Fruit fly (Drosophila melanogaster) whole organism, embryonic: ENCODE data around the gene CG13408.

Experiments
- Abd-B ChIP-seq: fragments of 200-800 bp; sonication (Bioruptor generic); optimal IDR thresholded peaks from 2 replicates; lab custom pipeline; 2018; ENCODE audit warnings: missing biosample characterization, mild to moderate bottlenecking, missing genetic modification characterization, moderate library complexity
- Ada2b ChIP-seq: fragments of 200-800 bp; sonication (Bioruptor generic); IDR thresholded peaks from 2 replicates; pipeline ENCODE4 v1.3.6; 2022; ENCODE audit warnings: missing biosample characterization, missing genetic modification characterization
- Aef1 ChIP-seq: fragments of 200-800 bp; sonication (Bioruptor generic); IDR thresholded peaks from 3 replicates; pipeline ENCODE4 v1.3.6; 2022; ENCODE audit warnings: missing biosample characterization, missing genetic modification characterization
- B-H2 ChIP-seq: fragments of 200-800 bp; sonication (Bioruptor generic); optimal IDR thresholded peaks from 2 replicates; lab custom pipeline; 2018; ENCODE audit warnings: missing biosample characterization, mild to moderate bottlenecking, missing genetic modification characterization
- BEAF-32 ChIP-seq: fragments of 200-800 bp; sonication (Bioruptor generic); optimal IDR thresholded peaks from 3 replicates; lab custom pipeline; 2017; ENCODE audit warnings: missing biosample characterization, missing genetic modification characterization, mild to moderate bottlenecking, moderate library complexity, missing genetic modification reagents
- CG10366 ChIP-seq: fragments of 200-800 bp; sonication (Bioruptor generic); IDR thresholded peaks from 2 replicates; pipeline ENCODE4 v1.3.6; 2022; ENCODE audit warnings: missing biosample characterization, missing genetic modification characterization
- CG10462 ChIP-seq: fragments of 200-800 bp; sonication (Bioruptor generic); optimal IDR thresholded peaks from 2 replicates; lab custom pipeline; 2016; ENCODE audit warnings: missing biosample characterization, missing genetic modification characterization
- CG10543 ChIP-seq: fragments of 200-800 bp; sonication (Bioruptor generic); optimal IDR thresholded peaks from 3 replicates; lab custom pipeline; 2017; ENCODE audit warnings: missing biosample characterization, mild to moderate bottlenecking, missing genetic modification characterization, moderate library complexity
- CG11085 ChIP-seq: fragments of 200-800 bp; sonication (Bioruptor generic); IDR thresholded peaks from 2 replicates; pipeline ENCODE4 v1.3.6; 2022; ENCODE audit warnings: missing biosample characterization, missing genetic modification characterization
- CG11504 ChIP-seq: fragments of 200-800 bp; sonication (Bioruptor generic); optimal IDR thresholded peaks from 3 replicates; lab custom pipeline; 2019; ENCODE audit warnings: missing biosample characterization, mild to moderate bottlenecking, missing genetic modification characterization, moderate library complexity
- CG11695 ChIP-seq: fragments of 200-800 bp; sonication (Bioruptor generic); IDR thresholded peaks from 3 replicates; pipeline ENCODE4 v1.3.6; 2022; ENCODE audit warnings: missing biosample characterization, missing genetic modification characterization
- CG13424 ChIP-seq: fragments of 200-800 bp; sonication (Bioruptor generic); optimal IDR thresholded peaks from 2 replicates; lab custom pipeline; 2019; ENCODE audit warnings: missing biosample characterization, mild to moderate bottlenecking, missing genetic modification characterization, moderate library complexity
- CG17385 ChIP-seq: fragments of 200-800 bp; sonication (Bioruptor generic); optimal IDR thresholded peaks from 3 replicates; lab custom pipeline; 2018; ENCODE audit warnings: missing biosample characterization, mild to moderate bottlenecking, missing genetic modification characterization
- CG2202 ChIP-seq: fragments of 200-800 bp; sonication (Bioruptor generic); optimal IDR thresholded peaks from 2 replicates; lab custom pipeline; 2018; ENCODE audit warnings: missing biosample characterization, mild to moderate bottlenecking, missing genetic modification characterization
- CG30403 ChIP-seq: fragments of 200-800 bp; sonication (Bioruptor generic); optimal IDR thresholded peaks from 3 replicates; lab custom pipeline; 2016; ENCODE audit warnings: missing biosample characterization, missing genetic modification characterization
- CG3838 ChIP-seq: fragments of 200-800 bp; sonication (Bioruptor generic); optimal IDR thresholded peaks from 3 replicates; lab custom pipeline; 2016; ENCODE audit warnings: missing biosample characterization, missing genetic modification characterization
- CG6689 ChIP-seq: fragments of 200-800 bp; sonication (Bioruptor generic); IDR thresholded peaks from 2 replicates; pipeline ENCODE4 v1.3.6; 2022; ENCODE audit warnings: missing biosample characterization, missing genetic modification characterization
- CG7839 ChIP-seq: fragments of 200-800 bp; sonication (Bioruptor generic); optimal IDR thresholded peaks from 3 replicates; lab custom pipeline; 2018; ENCODE audit warnings: missing biosample characterization, mild to moderate bottlenecking, missing genetic modification characterization, moderate library complexity
- CG8281 ChIP-seq: fragments of 200-800 bp; sonication (Bioruptor generic); optimal IDR thresholded peaks from 2 replicates; lab custom pipeline; 2018; ENCODE audit warnings: missing biosample characterization, mild to moderate bottlenecking, missing genetic modification characterization, moderate library complexity
- CG9932 ChIP-seq: fragments of 200-800 bp; sonication (Bioruptor generic); IDR thresholded peaks from 2 replicates; pipeline ENCODE4 v1.3.6; 2022; ENCODE audit warnings: missing biosample characterization, missing genetic modification characterization
- D ChIP-seq, 2 experiments: fragments of 200-800 bp in 1 of 2; fragments of >200 bp in 1 of 2; sonication (Bioruptor generic) in 1 of 2; optimal IDR thresholded peaks; 2 replicates in 1 of 2; 3 replicates in 1 of 2; lab custom pipeline; 2017; ENCODE audit warnings: mild to moderate bottlenecking in 1 of 2, missing biosample characterization in 1 of 2, missing genetic modification characterization in 1 of 2, missing genetic modification reagents in 1 of 2
- Dad ChIP-seq: fragments of 200-800 bp; sonication (Bioruptor generic); optimal IDR thresholded peaks from 3 replicates; lab custom pipeline; 2016; ENCODE audit warnings: missing biosample characterization, missing genetic modification characterization
- Dfd ChIP-seq, 2 experiments: fragments of >200 bp; optimal IDR thresholded peaks; 2 replicates each; lab custom pipeline; 2017; ENCODE audit warnings: missing biosample characterization in 2 of 2, missing genetic modification characterization in 2 of 2
- Dref ChIP-seq: fragments of 200-800 bp; sonication (Bioruptor generic); IDR thresholded peaks from 2 replicates; pipeline ENCODE4 v1.3.6; 2022; ENCODE audit warnings: missing biosample characterization, missing genetic modification characterization
- Eip74EF ChIP-seq, 2 experiments: fragments of 200-800 bp in 1 of 2; fragments of >200 bp in 1 of 2; sonication (Bioruptor generic) in 1 of 2; optimal IDR thresholded peaks; 2 replicates each; lab custom pipeline; 2017 to 2019; ENCODE audit warnings: missing biosample characterization in 2 of 2, missing genetic modification characterization in 2 of 2, mild to moderate bottlenecking in 1 of 2, moderate library complexity in 1 of 2
- Ets65A ChIP-seq: fragments of 200-800 bp; sonication (Bioruptor generic); peaks from one replicate; lab custom pipeline; 2016; ENCODE audit warnings: missing biosample characterization, missing genetic modification characterization
- Gsc ChIP-seq: fragments of 200-800 bp; sonication (Bioruptor generic); IDR thresholded peaks from 2 replicates; pipeline ENCODE4 v1.3.6; 2022; ENCODE audit warnings: missing biosample characterization, missing genetic modification characterization
- HLH3B ChIP-seq: fragments of 200-800 bp; sonication (Bioruptor generic); IDR thresholded peaks from 2 replicates; pipeline ENCODE4 v1.3.6; 2022; ENCODE audit warnings: missing biosample characterization, missing genetic modification characterization
- Hmr ChIP-seq: fragments of 200-800 bp; sonication (Bioruptor generic); optimal IDR thresholded peaks from 3 replicates; lab custom pipeline; 2017; ENCODE audit warnings: mild to moderate bottlenecking, missing biosample characterization, missing genetic modification reagents, missing genetic modification characterization
- Hmx ChIP-seq: fragments of 200-800 bp; sonication (Bioruptor generic); optimal IDR thresholded peaks from 2 replicates; lab custom pipeline; 2016; ENCODE audit warnings: missing biosample characterization, missing genetic modification characterization
- Optix ChIP-seq: fragments of 200-800 bp; sonication (Bioruptor generic); IDR thresholded peaks from 3 replicates; pipeline ENCODE4 v1.3.6; 2022; ENCODE audit warnings: missing biosample characterization, missing genetic modification characterization
- Six4 ChIP-seq: fragments of 200-800 bp; sonication (Bioruptor generic); optimal IDR thresholded peaks from 2 replicates; lab custom pipeline; 2016; ENCODE audit warnings: missing biosample characterization, missing genetic modification characterization
- Trl ChIP-seq, 3 experiments: fragments of >200 bp in 2 of 3; fragments of 200-800 bp in 1 of 3; sonication (Bioruptor generic) in 1 of 3; optimal IDR thresholded peaks; 2 replicates in 1 of 3; 3 replicates in 2 of 3; lab custom pipeline; 2016 to 2017; ENCODE audit warnings: missing biosample characterization in 1 of 3, missing genetic modification characterization in 1 of 3
- az2 ChIP-seq: fragments of 200-800 bp; sonication (Bioruptor generic); optimal IDR thresholded peaks from 3 replicates; lab custom pipeline; 2016; ENCODE audit warnings: missing biosample characterization, missing genetic modification characterization
- bowl ChIP-seq: fragments of 200-800 bp; sonication (Bioruptor generic); IDR thresholded peaks from 2 replicates; pipeline ENCODE4 v1.3.6; 2022; ENCODE audit warnings: missing biosample characterization, missing genetic modification characterization
- chn ChIP-seq: fragments of 200-800 bp; sonication (Bioruptor generic); optimal IDR thresholded peaks from 2 replicates; lab custom pipeline; 2016; ENCODE audit warnings: missing biosample characterization, missing genetic modification characterization
- cwo ChIP-seq: fragments of 200-800 bp; sonication (Bioruptor generic); optimal IDR thresholded peaks from 3 replicates; lab custom pipeline; 2017; ENCODE audit warnings: missing biosample characterization, missing genetic modification characterization, mild to moderate bottlenecking, moderate library complexity, missing genetic modification reagents
- gcm ChIP-seq: fragments of 200-800 bp; sonication (Bioruptor generic); optimal IDR thresholded peaks from 2 replicates; lab custom pipeline; 2019; ENCODE audit warnings: missing biosample characterization, mild to moderate bottlenecking, missing genetic modification characterization, moderate library complexity
- h ChIP-seq: fragments of >200 bp; optimal IDR thresholded peaks from 2 replicates; lab custom pipeline; 2017
- hkb ChIP-seq, 2 experiments: fragments of 200-800 bp in 1 of 2; fragments of >200 bp in 1 of 2; sonication (Bioruptor generic) in 1 of 2; IDR thresholded peaks in 1 of 2; optimal IDR thresholded peaks in 1 of 2; 2 replicates each; pipeline versions ENCODE4 v1.3.6 to Lab custom; 2017 to 2022; ENCODE audit warnings: missing biosample characterization in 1 of 2, missing genetic modification characterization in 1 of 2
- ind ChIP-seq: fragments of 200-800 bp; sonication (Bioruptor generic); optimal IDR thresholded peaks from 3 replicates; lab custom pipeline; 2016; ENCODE audit warnings: missing biosample characterization, missing genetic modification characterization
- insv ChIP-seq, 2 experiments: fragments of 200-800 bp; sonication (Bioruptor generic); optimal IDR thresholded peaks; 3 replicates each; lab custom pipeline; 2016 to 2018; ENCODE audit warnings: missing biosample characterization in 2 of 2, missing genetic modification characterization in 2 of 2
- jigr1 ChIP-seq: fragments of 200-800 bp; sonication (Bioruptor generic); IDR thresholded peaks from 3 replicates; pipeline ENCODE4 v1.3.6; 2022; ENCODE audit warnings: missing biosample characterization, missing genetic modification characterization
- kay ChIP-seq: fragments of 200-800 bp; sonication (Bioruptor generic); optimal IDR thresholded peaks from 2 replicates; lab custom pipeline; 2016; ENCODE audit warnings: missing biosample characterization, missing genetic modification characterization
- klu ChIP-seq: fragments of 200-800 bp; sonication (Bioruptor generic); IDR thresholded peaks from 2 replicates; pipeline ENCODE4 v1.3.6; 2022; ENCODE audit warnings: missing biosample characterization, missing genetic modification characterization
- scrt ChIP-seq: fragments of 200-800 bp; sonication (Bioruptor generic); optimal IDR thresholded peaks from 2 replicates; lab custom pipeline; 2018; ENCODE audit warnings: missing biosample characterization, mild to moderate bottlenecking, missing genetic modification characterization, moderate library complexity
- slou ChIP-seq: fragments of 200-800 bp; sonication (Bioruptor generic); optimal IDR thresholded peaks from 3 replicates; lab custom pipeline; 2016; ENCODE audit warnings: missing biosample characterization, missing genetic modification characterization
- sug ChIP-seq: fragments of 200-800 bp; optimal IDR thresholded peaks from 2 replicates; lab custom pipeline; 2019; ENCODE audit warnings: missing biosample characterization, mild to moderate bottlenecking, missing genetic modification characterization, moderate library complexity
- trem ChIP-seq: fragments of 200-800 bp; optimal IDR thresholded peaks from 3 replicates; lab custom pipeline; 2019; ENCODE audit warnings: missing biosample characterization, mild to moderate bottlenecking, missing genetic modification characterization, moderate library complexity
- yki ChIP-seq: fragments of >200 bp; optimal IDR thresholded peaks from 3 replicates; lab custom pipeline; 2018
- zfh2 ChIP-seq: fragments of 200-800 bp; sonication (Bioruptor generic); optimal IDR thresholded peaks from 2 replicates; lab custom pipeline; 2016; ENCODE audit warnings: missing biosample characterization, missing genetic modification characterization

Gene CG13408

dm6 chr3R:22121220-22121619 lies 41.0 kb downstream of the CG13408 start (continued):
- TF ChIP-seq CG11085 (GFP tag; lab: Robert Waterston, UW) (peak; percentile 74), Dref (no peak), CG2202 (no peak), Dad (GFP tag; lab: Kevin White, UChicago) (no peak), trem (tag; lab: Kevin White, UChicago) (no peak), Aef1 (peak; percentile 38; the same call in 1 of the 3 replicates), az2 (GFP tag; lab: Kevin White, UChicago) (peak; percentile 27), CG10366 (GFP tag; lab: Robert Waterston, UW) (peak; percentile 61), CG10543 (peak; percentile 24), CG13424 (tag; lab: Kevin White, UChicago) (peak; percentile 67), klu (GFP tag; lab: Robert Waterston, UW) (peak; percentile 37; the same call in 1 of the 2 replicates), ind (peak; percentile 80), Gsc (GFP tag; lab: Robert Waterston, UW) (no peak), CG3838 (GFP tag; lab: Kevin White, UChicago) (no peak), D (optimal IDR thresholded peaks at IDR 0.05; lab: Kevin White, UChicago) (no peak), D (GFP tag; optimal IDR thresholded peaks at IDR 0.05; lab: Kevin White, UChicago) (no peak), Dfd (GFP tag; optimal IDR thresholded peaks at IDR 0.05; lab: Kevin White, UChicago) (no peak), chn (GFP tag; lab: Kevin White, UChicago) (no peak), jigr1 (GFP tag; lab: Robert Waterston, UW) (no peak), CG6689 (GFP tag; lab: Robert Waterston, UW) (peak; percentile 72), CG11504 (tag; lab: Kevin White, UChicago) (peak; percentile 72), hkb (optimal IDR thresholded peaks at IDR 0.05; lab: Kevin White, UChicago) (no peak), hkb (GFP tag; IDR thresholded peaks at IDR 0.05; lab: Robert Waterston, UW) (peak; percentile 44; the same call in 1 of the 2 replicates), CG9932 (GFP tag; lab: Robert Waterston, UW) (peak; percentile 88), Trl (optimal IDR thresholded peaks at IDR 0.05; lab: Kevin White, UChicago) (no peak), Trl (GFP tag; optimal IDR thresholded peaks at IDR 0.05; lab: Kevin White, UChicago) (no peak), CG30403 (GFP tag; lab: Kevin White, UChicago) (peak; percentile 69), Eip74EF (GFP tag; optimal IDR thresholded peaks at IDR 0.05; lab: Kevin White, UChicago) (peak in 1 of 2 experiments; percentile 71), CG11695 (peak; percentile 88), zfh2 (GFP tag; lab: Kevin White, UChicago) (peak; percentile 26), Ada2b (GFP tag; lab: Robert Waterston, UW) (peak; percentile 70), CG17385 (GFP tag; lab: Kevin White, UChicago) (peak; percentile 50), HLH3B (GFP tag; lab: Robert Waterston, UW) (peak; percentile 66), Abd-B (peak; percentile 69), Hmr (GFP tag; lab: Kevin White, UChicago) (peak; percentile 60), slou (GFP tag; lab: Kevin White, UChicago) (no peak), kay (GFP tag; lab: Kevin White, UChicago) (peak; percentile 10), CG10462 (GFP tag; lab: Kevin White, UChicago) (no peak), yki (lab: Kevin White, UChicago) (no peak), Optix (GFP tag; lab: Robert Waterston, UW) (no peak), cwo (GFP tag; lab: Kevin White, UChicago) (peak; percentile 31), insv (GFP tag; optimal IDR thresholded peaks at IDR 0.05; lab: Kevin White, UChicago) (no peak), BEAF-32 (no peak), bowl (no peak), Hmx (GFP tag; lab: Kevin White, UChicago) (peak; percentile 18), CG8281 (tag; lab: Kevin White, UChicago) (peak; percentile 21), gcm (no peak), CG7839 (tag; lab: Kevin White, UChicago) (peak; percentile 83), Six4 (GFP tag; lab: Kevin White, UChicago) (peak; percentile 26), Ets65A (GFP tag; lab: Kevin White, UChicago) (peak; percentile 79), B-H2 (GFP tag; lab: Kevin White, UChicago) (peak; percentile 44), h (lab: Kevin White, UChicago) (no peak), scrt (GFP tag; lab: Kevin White, UChicago) (peak; percentile 49), sug (no peak)
